Worm (Caenorhabditis elegans): ENCODE data around the gene C46A5.1.

ce11 chrIV:7808583-7808982, 44.9 kb downstream of the C46A5.1 start, which contains the start of gene C33H5.1:
- TF ChIP-seq fkh-10 (GFP tag; optimal IDR thresholded peaks at IDR 0.05): no peak
- no peak for TF ChIP-seq R02D3.7 (tag; optimal IDR thresholded peaks at IDR 0.05)
- no peak for TF ChIP-seq zag-1 (tag; optimal IDR thresholded peaks at IDR 0.05)
- TF ChIP-seq ama-1 (optimal IDR thresholded peaks at IDR 0.05): no peak
- TF ChIP-seq tbx-2 (tag; optimal IDR thresholded peaks at IDR 0.05): no peak
- TF ChIP-seq nhr-12 (tag; optimal IDR thresholded peaks at IDR 0.05): no peak
- no peak for TF ChIP-seq unc-62 (GFP tag; optimal IDR thresholded peaks at IDR 0.05)
